Fruit fly (Drosophila melanogaster): ENCODE measurements around the gene CG32262.

CG32262 gene

DNA sequence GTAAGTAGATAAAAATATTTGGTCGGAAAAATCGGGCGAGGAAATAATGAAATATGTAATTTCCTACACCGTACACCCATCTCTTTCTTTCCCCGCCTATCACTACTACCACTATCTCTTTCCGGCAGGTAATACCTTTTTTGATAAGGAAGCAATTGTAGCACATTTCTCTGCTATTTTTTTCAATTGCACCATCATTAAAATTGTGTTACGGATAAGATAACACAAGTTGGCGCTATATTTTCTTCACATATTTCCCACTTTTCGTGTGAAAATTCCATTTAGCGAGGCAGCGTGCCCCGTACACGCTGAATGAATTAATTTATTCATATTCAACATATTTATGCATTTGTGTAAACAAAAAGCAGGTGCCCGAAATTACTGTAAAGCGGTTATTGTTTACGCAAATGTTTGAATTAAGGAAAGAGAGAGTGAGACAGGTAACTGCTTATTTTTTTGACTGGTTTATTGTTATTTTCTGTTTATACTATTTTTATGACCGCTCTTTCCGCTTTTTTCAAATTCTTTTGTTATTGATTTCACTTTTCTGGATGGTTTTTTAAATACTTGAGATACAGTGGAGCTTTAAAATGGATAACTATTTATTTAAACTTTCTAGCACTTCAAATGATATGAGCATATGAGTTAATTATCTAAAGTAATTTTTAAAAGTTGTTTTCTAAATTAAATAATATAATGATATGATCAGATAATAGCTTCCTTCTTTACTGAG lies 23.5 kb downstream of the CG32262 start (continued):
- peak; percentile 54; the same call in 1 of the 2 replicates for TF ChIP-seq vvl (GFP tag; IDR thresholded peaks at IDR 0.05)
- TF ChIP-seq CG2199 (GFP tag; IDR thresholded peaks at IDR 0.05), result peak; percentile 90; the same call in 2 of the 3 replicates
- no peak for TF ChIP-seq ap (GFP tag; IDR thresholded peaks at IDR 0.05)
- TF ChIP-seq ewg (GFP tag; optimal IDR thresholded peaks at IDR 0.05), result peak; percentile 26
- TF ChIP-seq Rfx (GFP tag; IDR thresholded peaks at IDR 0.05), result peak; percentile 58; the same call in 1 of the 2 replicates
- no peak for TF ChIP-seq dan (GFP tag; IDR thresholded peaks at IDR 0.05)
- TF ChIP-seq her (GFP tag; optimal IDR thresholded peaks at IDR 0.05), result no peak
- TF ChIP-seq Myb (GFP tag; optimal IDR thresholded peaks at IDR 0.05), result no peak
- TF ChIP-seq Xrp1 (GFP tag; IDR thresholded peaks at IDR 0.05), result peak; percentile 72
- no peak for TF ChIP-seq ara (GFP tag; IDR thresholded peaks at IDR 0.05)
- peak; percentile 16 for TF ChIP-seq Hmr (GFP tag; optimal IDR thresholded peaks at IDR 0.05)
- TF ChIP-seq kay (GFP tag; optimal IDR thresholded peaks at IDR 0.05), result no peak
- TF ChIP-seq Dfd (GFP tag; optimal IDR thresholded peaks at IDR 0.05), result no peak
- TF ChIP-seq Bteb2 (GFP tag; optimal IDR thresholded peaks at IDR 0.05), result no peak
- no peak for TF ChIP-seq CG15696 (tag; optimal IDR thresholded peaks at IDR 0.05)
- peak; percentile 74 for TF ChIP-seq unpg (GFP tag; optimal IDR thresholded peaks at IDR 0.05)
- peak; percentile 69 for TF ChIP-seq Blimp-1 (GFP tag; optimal IDR thresholded peaks at IDR 0.05)
- TF ChIP-seq CG11695 (GFP tag; IDR thresholded peaks at IDR 0.05), result peak; percentile 52; the same call in 2 of the 3 replicates
- TF ChIP-seq CG13424 (tag; optimal IDR thresholded peaks at IDR 0.05), result peak; percentile 67
- no peak for TF ChIP-seq ftz-f1 (GFP tag; optimal IDR thresholded peaks at IDR 0.05)
- TF ChIP-seq dm (GFP tag; optimal IDR thresholded peaks at IDR 0.05), result no peak
- no peak for TF ChIP-seq CG6765 (GFP tag; optimal IDR thresholded peaks at IDR 0.05)
- no peak for TF ChIP-seq Hsf (GFP tag; optimal IDR thresholded peaks at IDR 0.05)
- no peak for TF ChIP-seq CG6791 (GFP tag; IDR thresholded peaks at IDR 0.05; ENCODE audit: partially characterized antibody)
- TF ChIP-seq lmd (GFP tag; IDR thresholded peaks at IDR 0.05), result peak; percentile 54
- TF ChIP-seq pb (GFP tag; optimal IDR thresholded peaks at IDR 0.05), result no peak
- TF ChIP-seq zfh2 (GFP tag; optimal IDR thresholded peaks at IDR 0.05), result no peak
- peak; percentile 51; the same call in 1 of the 2 replicates for TF ChIP-seq CG32767 (GFP tag; IDR thresholded peaks at IDR 0.05)
- TF ChIP-seq CG3163 (GFP tag; optimal IDR thresholded peaks at IDR 0.05), result no peak
- no peak for TF ChIP-seq CG9797 (GFP tag; optimal IDR thresholded peaks at IDR 0.05)
- no peak for TF ChIP-seq Bdp1 (GFP tag; optimal IDR thresholded peaks at IDR 0.05)
- TF ChIP-seq rib (GFP tag; IDR thresholded peaks at IDR 0.05), result no peak
- no peak for TF ChIP-seq btn (GFP tag; optimal IDR thresholded peaks at IDR 0.05)
- TF ChIP-seq Xbp1 (GFP tag; optimal IDR thresholded peaks at IDR 0.05), result peak; percentile 51
- peak; percentile 21; the same call in 1 of the 2 replicates for TF ChIP-seq MBD-R2 (GFP tag; IDR thresholded peaks at IDR 0.05)
- TF ChIP-seq Oaz (GFP tag; IDR thresholded peaks at IDR 0.05), result no peak
- no peak for TF ChIP-seq scrt (GFP tag; optimal IDR thresholded peaks at IDR 0.05)
- peak; percentile 61 for TF ChIP-seq CG15269 (tag; optimal IDR thresholded peaks at IDR 0.05)
- peak; percentile 62 for TF ChIP-seq nmo (GFP tag; optimal IDR thresholded peaks at IDR 0.05)
- TF ChIP-seq Tbp (GFP tag; optimal IDR thresholded peaks at IDR 0.05), result no peak
- TF ChIP-seq CG18764 (GFP tag; optimal IDR thresholded peaks at IDR 0.05), result no peak
- TF ChIP-seq tio (GFP tag; optimal IDR thresholded peaks at IDR 0.05), result peak; percentile 9
- TF ChIP-seq gfzf (GFP tag; optimal IDR thresholded peaks at IDR 0.05), result no peak
- TF ChIP-seq salm (tag; optimal IDR thresholded peaks at IDR 0.05), result peak; percentile 57
- no peak for TF ChIP-seq CG11085 (GFP tag; IDR thresholded peaks at IDR 0.05)
- TF ChIP-seq CG4617 (GFP tag; optimal IDR thresholded peaks at IDR 0.05; ENCODE audit: borderline replicate concordance), result no peak
- TF ChIP-seq CG15479 (GFP tag; optimal IDR thresholded peaks at IDR 0.05), result peak; percentile 17
- TF ChIP-seq CG34422 (GFP tag; IDR thresholded peaks at IDR 0.05), result 0 out of 3 replicates have a peak, but pooled peaks have one; percentile 45
- TF ChIP-seq dimm (GFP tag; IDR thresholded peaks at IDR 0.05), result peak; percentile 42; the same call in 1 of the 2 replicates
- TF ChIP-seq CG9215 (GFP tag; IDR thresholded peaks at IDR 0.05), result peak; percentile 33; the same call in 1 of the 2 replicates
